Fruit fly (Drosophila melanogaster): ENCODE measurements around the gene CG8006.

CG8006 gene

DNA sequence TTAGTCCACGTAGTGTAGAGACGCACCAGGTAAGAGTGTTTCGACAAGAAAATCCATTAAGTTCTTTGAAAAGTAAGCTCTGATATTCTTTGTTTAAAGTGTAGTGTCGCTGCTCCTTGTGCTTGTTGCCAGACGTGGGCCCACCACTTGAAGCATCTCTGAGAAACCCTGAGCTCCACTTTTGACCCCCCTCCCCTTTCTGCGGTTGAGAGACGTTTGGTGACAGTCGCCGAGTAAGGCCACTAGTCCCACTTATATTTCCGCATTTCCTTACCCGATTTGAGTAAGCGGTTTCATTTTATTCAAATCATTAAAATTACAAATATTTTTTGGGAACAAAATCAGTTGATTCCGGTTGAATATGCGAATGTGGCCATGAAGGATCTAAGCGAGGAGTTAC, at the start of gene CG8006:
CG8006 (plus strand) TSS at position 301 of the 400 bp plus-strand sequence.
- TF ChIP-seq CG34367 (tag; optimal IDR thresholded peaks at IDR 0.05) (no peak), rn (GFP tag; IDR thresholded peaks at IDR 0.05) (no peak), Pif1A (GFP tag; optimal IDR thresholded peaks at IDR 0.05) (no peak), gl (tag; optimal IDR thresholded peaks at IDR 0.05) (no peak), CG14655 (GFP tag; optimal IDR thresholded peaks at IDR 0.05) (no peak), CG17806 (tag; optimal IDR thresholded peaks at IDR 0.05) (no peak)

DNA sequence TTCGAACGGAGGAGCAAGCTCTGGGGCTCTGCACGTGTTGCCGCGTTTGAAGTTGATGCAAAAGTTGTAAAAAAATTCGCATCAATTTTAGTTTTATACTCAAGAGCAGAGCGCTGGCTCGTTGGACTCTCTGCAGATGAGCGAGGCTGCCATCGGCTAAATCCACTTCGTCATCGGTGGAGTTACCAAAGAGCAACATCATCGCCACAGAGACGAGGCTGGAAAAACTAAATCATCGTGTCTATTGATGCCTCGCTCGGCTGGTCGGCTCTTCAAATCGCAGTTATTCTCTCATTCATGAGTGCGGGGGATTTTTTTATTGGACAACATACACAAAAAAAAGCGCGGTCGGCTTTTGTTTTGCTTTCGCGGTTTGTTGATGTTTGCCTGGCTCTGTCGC, 46.3 kb upstream of the CG8006 start, which contains the start of gene CG13675:
CG13675 (minus strand) TSS at position 83 of the 400 bp plus-strand sequence.
- no peak for TF ChIP-seq EcR (GFP tag; optimal IDR thresholded peaks at IDR 0.05)
- TF ChIP-seq CG8301 (tag; optimal IDR thresholded peaks at IDR 0.05): no peak
- TF ChIP-seq Pif1B (GFP tag; optimal IDR thresholded peaks at IDR 0.05): no peak
- TF ChIP-seq CG32121 (GFP tag; IDR thresholded peaks at IDR 0.05): no peak
- TF ChIP-seq D1 (tag; optimal IDR thresholded peaks at IDR 0.05): no peak
- TF ChIP-seq rn (GFP tag; IDR thresholded peaks at IDR 0.05): no peak
- no peak for TF ChIP-seq CG12605 (GFP tag; IDR thresholded peaks at IDR 0.05)
- TF ChIP-seq CG15710 (tag; optimal IDR thresholded peaks at IDR 0.05): no peak
- TF ChIP-seq CG4496 (GFP tag; IDR thresholded peaks at IDR 0.05): peak; percentile 44; the same call in 1 of the 3 replicates

DNA sequence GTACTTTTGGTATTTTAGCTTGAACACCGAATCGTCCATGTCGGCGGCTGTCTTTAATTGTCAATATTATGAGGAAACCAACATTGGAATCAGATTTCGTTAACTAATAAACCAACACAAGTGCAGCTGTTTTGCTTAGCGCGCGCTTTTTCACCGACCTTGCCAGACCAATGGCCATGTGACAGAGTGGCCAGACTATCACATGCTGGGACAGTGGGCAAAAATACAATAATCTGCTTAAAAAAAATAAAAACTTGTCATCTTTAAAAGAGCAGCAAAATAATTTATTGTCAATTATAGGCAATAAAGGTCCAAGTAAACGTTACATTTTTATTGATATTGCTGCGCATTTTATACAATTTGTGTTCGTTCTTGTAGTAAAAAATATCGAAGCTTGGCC, 35.9 kb upstream of the CG8006 start, which contains the start of gene RecQ4:
RecQ4 (minus strand) TSS at position 161 of the 400 bp plus-strand sequence.
- TF ChIP-seq EcR (GFP tag; optimal IDR thresholded peaks at IDR 0.05) (no peak), CG17806 (tag; optimal IDR thresholded peaks at IDR 0.05) (no peak), CG15710 (tag; optimal IDR thresholded peaks at IDR 0.05) (no peak), Snoo (tag; optimal IDR thresholded peaks at IDR 0.05) (no peak), CG34367 (tag; optimal IDR thresholded peaks at IDR 0.05) (no peak), fd96Ca (GFP tag; IDR thresholded peaks at IDR 0.05) (no peak), CG4496 (GFP tag; IDR thresholded peaks at IDR 0.05) (no peak), gl (tag; optimal IDR thresholded peaks at IDR 0.05) (no peak), CG12605 (GFP tag; IDR thresholded peaks at IDR 0.05) (no peak), CG32121 (GFP tag; IDR thresholded peaks at IDR 0.05) (no peak)

DNA sequence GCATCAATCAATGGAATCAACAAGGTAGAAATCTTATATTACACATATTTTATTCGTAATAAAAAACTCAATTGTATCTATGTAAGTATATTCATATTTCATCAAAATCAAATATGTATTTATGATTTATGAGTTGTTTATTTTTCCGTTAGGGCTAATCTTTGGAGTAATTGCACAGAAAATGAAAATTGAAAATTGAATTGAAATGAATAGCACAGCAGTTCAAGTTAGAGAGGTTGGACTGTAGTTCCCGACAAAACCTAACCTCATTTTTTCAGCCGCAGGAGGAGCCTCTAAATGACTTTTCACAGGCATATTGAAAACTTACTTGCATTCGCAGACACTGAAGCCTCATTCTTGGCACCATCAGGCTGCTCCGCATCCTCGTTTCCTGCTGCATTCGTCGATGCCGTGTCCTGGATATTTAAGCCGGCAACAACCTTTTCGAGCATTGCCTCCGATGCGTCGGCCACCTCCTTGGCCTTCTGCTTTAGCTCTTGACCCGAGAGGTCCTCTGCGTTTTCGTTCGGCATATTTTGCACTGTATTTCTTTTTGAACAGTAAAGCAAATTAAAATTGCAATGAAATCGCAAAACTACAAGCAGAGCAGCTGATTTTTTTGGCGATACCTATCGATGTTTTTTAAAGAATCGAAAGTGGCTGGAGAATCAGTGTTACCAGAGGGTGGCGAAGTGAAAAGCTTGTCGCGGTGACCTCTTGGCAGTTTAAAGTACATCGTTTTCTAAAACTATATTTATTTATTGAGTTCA, 33.7 kb upstream of the CG8006 start, which contains the start of gene Nmt:
Nmt (minus strand) TSS at position 635 of the 770 bp plus-strand sequence.
- no peak for TF ChIP-seq CG10348 (GFP tag; IDR thresholded peaks at IDR 0.05)
- peak; percentile 36 for TF ChIP-seq CG8159 (tag; optimal IDR thresholded peaks at IDR 0.05)
- TF ChIP-seq fd96Ca (GFP tag; IDR thresholded peaks at IDR 0.05): no peak
- peak; percentile 24 for TF ChIP-seq Snoo (tag; optimal IDR thresholded peaks at IDR 0.05)
- peak; percentile 43 for TF ChIP-seq CG17806 (tag; optimal IDR thresholded peaks at IDR 0.05)
- TF ChIP-seq EcR (GFP tag; optimal IDR thresholded peaks at IDR 0.05): no peak
- TF ChIP-seq CG32121 (GFP tag; IDR thresholded peaks at IDR 0.05): no peak
- TF ChIP-seq gl (tag; optimal IDR thresholded peaks at IDR 0.05): peak; percentile 3
- TF ChIP-seq CG8301 (tag; optimal IDR thresholded peaks at IDR 0.05): peak; percentile 49
- no peak for TF ChIP-seq CG12605 (GFP tag; IDR thresholded peaks at IDR 0.05)
- TF ChIP-seq CG34367 (tag; optimal IDR thresholded peaks at IDR 0.05): no peak
- no peak for TF ChIP-seq CG4496 (GFP tag; IDR thresholded peaks at IDR 0.05)
- TF ChIP-seq CG15710 (tag; optimal IDR thresholded peaks at IDR 0.05): peak; percentile 19
- TF ChIP-seq CG14655 (GFP tag; optimal IDR thresholded peaks at IDR 0.05): no peak
- peak; percentile 28 for TF ChIP-seq CG9948 (tag; optimal IDR thresholded peaks at IDR 0.05)
- TF ChIP-seq rn (GFP tag; IDR thresholded peaks at IDR 0.05): no peak
- TF ChIP-seq Pif1B (GFP tag; optimal IDR thresholded peaks at IDR 0.05): no peak
- no peak for TF ChIP-seq Pif1A (GFP tag; optimal IDR thresholded peaks at IDR 0.05)
- TF ChIP-seq D1 (tag; optimal IDR thresholded peaks at IDR 0.05): no peak
- no peak for TF ChIP-seq CG13204 (GFP tag; optimal IDR thresholded peaks at IDR 0.05)
- TF ChIP-seq Ets98B (GFP tag; IDR thresholded peaks at IDR 0.05): peak; percentile 42

DNA sequence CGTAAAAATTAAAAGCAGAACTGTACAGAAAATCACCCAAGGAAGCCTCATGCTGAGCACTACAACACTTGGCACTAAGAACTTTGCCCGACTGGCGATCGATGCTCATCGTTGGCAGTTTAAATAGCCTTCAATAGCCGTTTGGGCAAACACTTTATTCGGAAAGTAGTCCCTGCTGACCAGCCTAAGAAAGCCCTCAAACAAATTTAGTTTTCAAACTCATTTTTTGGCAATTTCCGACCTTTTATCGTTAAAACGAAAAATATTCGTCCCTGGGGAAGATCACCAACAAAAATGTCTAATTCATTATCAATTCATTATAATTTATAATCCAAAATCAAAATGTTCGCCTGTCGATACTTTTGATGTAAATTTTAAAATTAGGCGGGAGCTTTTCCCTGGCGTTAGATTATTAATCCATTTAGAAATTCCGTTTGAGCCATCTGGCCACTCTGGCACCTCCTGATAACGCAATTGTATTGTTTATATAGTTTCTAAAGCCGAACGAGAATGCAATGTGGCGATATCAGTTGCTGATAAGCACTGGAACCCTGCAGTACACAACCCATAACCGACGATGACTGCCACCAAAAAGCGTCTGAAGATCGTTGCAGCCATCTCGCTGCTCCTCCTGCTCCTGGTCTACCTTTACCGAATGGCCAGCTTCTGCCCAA, 31.1 kb upstream of the CG8006 start, which contains the start of the genes mthl7 and Uxs:
mthl7 (minus strand) TSS at position 51 of the 674 bp plus-strand sequence.
Uxs (plus strand) TSS at position 460 of the 674 bp plus-strand sequence.
- TF ChIP-seq Pif1B (GFP tag; optimal IDR thresholded peaks at IDR 0.05): no peak
- no peak for TF ChIP-seq CG4496 (GFP tag; IDR thresholded peaks at IDR 0.05)

Data from whole organism, pupa.